Fruit fly (Drosophila melanogaster): Measurements from ENCODE around the gene Atg16.

The Atg16 gene

DNA sequence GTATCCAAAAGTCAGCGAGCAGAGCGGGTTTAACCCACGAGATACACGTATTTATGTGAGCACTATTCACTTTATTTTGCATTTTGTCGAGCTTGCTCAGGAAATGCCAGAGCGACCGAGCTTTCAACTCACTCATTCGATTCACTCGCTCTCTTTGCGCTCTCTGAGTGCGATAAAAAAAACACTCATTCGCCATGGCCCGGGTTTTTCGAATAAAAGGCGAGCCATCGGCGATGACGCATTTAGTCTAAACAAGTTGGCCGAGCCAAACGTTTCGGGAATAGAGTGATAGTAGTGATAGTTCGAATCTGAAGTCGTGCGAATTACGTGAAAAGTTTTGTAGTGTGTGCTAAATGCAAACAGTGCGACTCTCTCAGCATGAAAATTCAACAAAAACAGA is 52.5 kb downstream of the Atg16 start:
- TF ChIP-seq chinmo (GFP tag; IDR thresholded peaks at IDR 0.05; ENCODE audit: partially characterized antibody) (peak; percentile 96; the same call in 3 of the 4 replicates), cwo (GFP tag; optimal IDR thresholded peaks at IDR 0.05) (peak; percentile 34), CG8290 (GFP tag; optimal IDR thresholded peaks at IDR 0.05) (no peak), CG8290 (tag; optimal IDR thresholded peaks at IDR 0.05) (peak in 1 of 2 experiments; percentile 61), CG4854 (GFP tag; optimal IDR thresholded peaks at IDR 0.05) (no peak), gro (GFP tag; optimal IDR thresholded peaks at IDR 0.05) (peak; percentile 42), CG7963 (GFP tag; IDR thresholded peaks at IDR 0.05; ENCODE audit: partially characterized antibody) (0 out of 3 replicates have a peak, but pooled peaks have one; percentile 37), vvl (GFP tag; IDR thresholded peaks at IDR 0.05) (0 out of 2 replicates have a peak, but pooled peaks have one; percentile 30), Blimp-1 (GFP tag; optimal IDR thresholded peaks at IDR 0.05) (no peak), CG32532 (GFP tag; IDR thresholded peaks at IDR 0.05) (peak; percentile 57; the same call in 1 of the 2 replicates), Rfx (GFP tag; IDR thresholded peaks at IDR 0.05) (peak; percentile 19; the same call in 1 of the 2 replicates), Bgb (GFP tag; IDR thresholded peaks at IDR 0.05; ENCODE audit: partially characterized antibody) (peak; percentile 71), CG11560 (tag; IDR thresholded peaks at IDR 0.05) (no peak), scrt (GFP tag; optimal IDR thresholded peaks at IDR 0.05) (peak; percentile 52), CG17385 (GFP tag; optimal IDR thresholded peaks at IDR 0.05) (peak; percentile 39), cg (GFP tag; optimal IDR thresholded peaks at IDR 0.05) (peak; percentile 42), CG2678 (tag; optimal IDR thresholded peaks at IDR 0.05) (peak; percentile 50), gsb (GFP tag; IDR thresholded peaks at IDR 0.05) (no peak), Scr (GFP tag; IDR thresholded peaks at IDR 0.05; ENCODE audit: partially characterized antibody) (peak; percentile 44; the same call in 1 of the 2 replicates), ara (GFP tag; IDR thresholded peaks at IDR 0.05) (no peak), CG6683 (GFP tag; optimal IDR thresholded peaks at IDR 0.05) (peak; percentile 33), HLH3B (GFP tag; IDR thresholded peaks at IDR 0.05) (peak; percentile 9; the same call in 1 of the 2 replicates), kah (GFP tag; optimal IDR thresholded peaks at IDR 0.05) (no peak), gce (GFP tag; IDR thresholded peaks at IDR 0.05) (0 out of 3 replicates have a peak, but pooled peaks have one; percentile 48), Antp (GFP tag; optimal IDR thresholded peaks at IDR 0.05) (peak; percentile 18), Aef1 (GFP tag; IDR thresholded peaks at IDR 0.05) (peak; percentile 16; the same call in 1 of the 3 replicates), CG12219 (GFP tag; optimal IDR thresholded peaks at IDR 0.05) (no peak), nom (GFP tag; optimal IDR thresholded peaks at IDR 0.05) (peak; percentile 80), CG32767 (GFP tag; IDR thresholded peaks at IDR 0.05) (no peak), CG1647 (GFP tag; optimal IDR thresholded peaks at IDR 0.05) (no peak), CG9727 (GFP tag; optimal IDR thresholded peaks at IDR 0.05) (peak; percentile 15), ken (GFP tag; IDR thresholded peaks at IDR 0.05) (0 out of 3 replicates have a peak, but pooled peaks have one; percentile 36), BtbVII (GFP tag; optimal IDR thresholded peaks at IDR 0.05) (peak; percentile 23), MBD-R2 (GFP tag; IDR thresholded peaks at IDR 0.05) (no peak), CG13624 (GFP tag; optimal IDR thresholded peaks at IDR 0.05) (peak; percentile 76), rib (GFP tag; IDR thresholded peaks at IDR 0.05) (peak; percentile 91), hkb (optimal IDR thresholded peaks at IDR 0.05) (no peak), hkb (GFP tag; IDR thresholded peaks at IDR 0.05) (peak; percentile 49), Drgx (GFP tag; IDR thresholded peaks at IDR 0.05) (no peak), MTF-1 (GFP tag; optimal IDR thresholded peaks at IDR 0.05; ENCODE audit: borderline replicate concordance) (peak; percentile 37), CG7839 (tag; optimal IDR thresholded peaks at IDR 0.05) (peak; percentile 19), CG9609 (GFP tag; optimal IDR thresholded peaks at IDR 0.05) (no peak), HHEX (GFP tag; optimal IDR thresholded peaks at IDR 0.05) (peak; percentile 31), CG6765 (GFP tag; optimal IDR thresholded peaks at IDR 0.05) (peak; percentile 44), Ada2b (GFP tag; IDR thresholded peaks at IDR 0.05) (no peak), Hand (GFP tag; optimal IDR thresholded peaks at IDR 0.05) (peak; percentile 46), unc-4 (GFP tag; IDR thresholded peaks at IDR 0.05; ENCODE audit: partially characterized antibody) (peak; percentile 48), Trl (optimal IDR thresholded peaks at IDR 0.05) (peak; percentile 80 to 95), Trl (GFP tag; optimal IDR thresholded peaks at IDR 0.05) (peak; percentile 20), HmgZ (tag; optimal IDR thresholded peaks at IDR 0.05) (peak; percentile 26), Dip3 (GFP tag; optimal IDR thresholded peaks at IDR 0.05) (no peak)

Data from whole organism, embryonic.